Worm (Caenorhabditis elegans): ENCODE measurements around the gene taap-1.
A peak's percentile ranks its signal among the peaks of the same experiment; 100 is the strongest.
"Not testable (repeated sequence)": the region's sequence is repeated elsewhere in the genome, so short reads cannot be mapped to it uniquely, and the experiment has no call there.

The taap-1 gene

ce11 chrII:8459832-8460566 lies 23.7 kb downstream of the taap-1 start:
- peak; percentile 27 for TF ChIP-seq madf-6 (GFP tag; IDR thresholded peaks at IDR 0.05)
- peak; percentile 68 for TF ChIP-seq dox-1 (GFP tag; IDR thresholded peaks at IDR 0.05)
- TF ChIP-seq hsf-1 (GFP tag; IDR thresholded peaks at IDR 0.05) = peak; percentile 97
- peak; percentile 68; the same call in 1 of the 2 replicates for TF ChIP-seq madf-3 (GFP tag; IDR thresholded peaks at IDR 0.05)
- peak; percentile 51 for TF ChIP-seq egrh-3 (GFP tag; IDR thresholded peaks at IDR 0.05)
- TF ChIP-seq aptf-3 (GFP tag; IDR thresholded peaks at IDR 0.05) = peak; percentile 79; the same call in 1 of the 2 replicates
- peak; percentile 18; the same call in 1 of the 2 replicates for TF ChIP-seq rcor-1 (GFP tag; IDR thresholded peaks at IDR 0.05)
- TF ChIP-seq ceh-40 (GFP tag; IDR thresholded peaks at IDR 0.05) = 0 out of 2 replicates have a peak, but pooled peaks have one; percentile 33
- TF ChIP-seq rpc-1 (optimal IDR thresholded peaks at IDR 0.05) = peak; percentile 3
- not testable (repeated sequence) for TF ChIP-seq rpc-1 (tag; optimal IDR thresholded peaks at IDR 0.05)

DNA sequence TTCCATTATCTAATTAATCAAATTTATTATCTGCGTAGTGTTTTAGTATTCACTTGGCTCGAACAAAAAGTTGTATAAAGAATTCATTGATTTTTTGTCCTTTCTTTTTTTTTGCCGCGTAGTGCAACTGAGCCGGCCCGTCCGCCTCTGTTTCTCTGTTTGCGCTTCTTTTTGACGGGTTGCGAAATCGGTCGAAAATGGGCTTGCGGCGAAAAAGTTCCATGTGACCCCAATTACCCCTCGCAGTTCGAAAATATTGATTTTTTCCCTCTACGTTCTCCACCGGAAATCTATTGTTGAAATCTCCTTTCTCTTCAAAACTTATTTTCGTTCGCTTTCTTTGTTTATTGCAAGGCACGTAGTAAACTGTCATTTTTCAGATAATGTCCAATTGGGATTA lies 26.2 kb downstream of the taap-1 start, which contains the start of gene zyg-9:
zyg-9 (plus strand) TSS at position 381 of the 400 bp plus-strand sequence.
- TF ChIP-seq zfh-2 (GFP tag; conservative IDR thresholded peaks at IDR 0.05) (peak; percentile 69; the same call in 1 of the 2 replicates), lin-35 (GFP tag; optimal IDR thresholded peaks at IDR 0.05) (peak in 1 of 3 experiments; percentile 53), ceh-58 (GFP tag; IDR thresholded peaks at IDR 0.05) (no peak), madf-10 (tag; optimal IDR thresholded peaks at IDR 0.05) (no peak), attf-5 (GFP tag; optimal IDR thresholded peaks at IDR 0.05) (peak; percentile 76), nfyb-1 (GFP tag; IDR thresholded peaks at IDR 0.05) (peak; percentile 14; the same call in 1 of the 2 replicates), akir-1 (GFP tag; optimal IDR thresholded peaks at IDR 0.05) (no peak), xnd-1 (tag; optimal IDR thresholded peaks at IDR 0.05) (no peak), Y56A3A.18 (GFP tag; IDR thresholded peaks at IDR 0.05) (no peak), hmg-20 (GFP tag; IDR thresholded peaks at IDR 0.05) (no peak), unc-130 (GFP tag; optimal IDR thresholded peaks at IDR 0.05) (no peak), K12H6.12 (tag; optimal IDR thresholded peaks at IDR 0.05) (no peak), nhr-120 (GFP tag; IDR thresholded peaks at IDR 0.05) (no peak), lin-26 (GFP tag; IDR thresholded peaks at IDR 0.05) (peak; percentile 27; the same call in 1 of the 2 replicates), bed-2 (GFP tag; IDR thresholded peaks at IDR 0.05) (no peak), pbrm-1 (GFP tag; IDR thresholded peaks at IDR 0.05) (0 out of 2 replicates have a peak, but pooled peaks have one; percentile 22), die-1 (tag; optimal IDR thresholded peaks at IDR 0.05) (no peak), sptf-2 (GFP tag; optimal IDR thresholded peaks at IDR 0.05) (no peak), lag-1 (GFP tag; IDR thresholded peaks at IDR 0.05) (no peak), ceh-40 (GFP tag; IDR thresholded peaks at IDR 0.05) (no peak), lin-54 (GFP tag; optimal IDR thresholded peaks at IDR 0.05) (peak; percentile 26), cebp-1 (GFP tag; IDR thresholded peaks at IDR 0.05) (peak; percentile 96), cebp-1 (tag; optimal IDR thresholded peaks at IDR 0.05) (peak; percentile 99), rpc-1 (optimal IDR thresholded peaks at IDR 0.05) (no peak), rpc-1 (tag; optimal IDR thresholded peaks at IDR 0.05) (no peak), repo-1 (tag; optimal IDR thresholded peaks at IDR 0.05) (no peak), dpl-1 (GFP tag; optimal IDR thresholded peaks at IDR 0.05) (no peak), K11D2.4 (GFP tag; IDR thresholded peaks at IDR 0.05) (no peak), Y67H2A.10 (GFP tag; conservative IDR thresholded peaks at IDR 0.05) (peak; percentile 8; the same call in 1 of the 2 replicates)
